Fruit fly (Drosophila melanogaster) whole organism, pupa: Measurements from ENCODE around the gene CG15347.

Experiments used
- CG10348 ChIP-seq: fragments of 200-800 bp; sonication (Bioruptor generic); IDR thresholded peaks from 2 replicates; pipeline ENCODE4 v1.3.6; 2022; ENCODE audit warnings: missing biosample characterization, missing genetic modification characterization
- CG12605 ChIP-seq: fragments of 200-800 bp; sonication (Bioruptor generic); IDR thresholded peaks from 2 replicates; pipeline ENCODE4 v1.3.6; 2022; ENCODE audit warnings: missing biosample characterization, missing genetic modification characterization
- CG13204 ChIP-seq: fragments of 200-800 bp; sonication (Bioruptor generic); optimal IDR thresholded peaks from 2 replicates; lab custom pipeline; 2018; ENCODE audit warnings: missing biosample characterization, mild to moderate bottlenecking, missing genetic modification characterization, moderate library complexity
- CG14655 ChIP-seq: fragments of 200-800 bp; sonication (Bioruptor generic); optimal IDR thresholded peaks from 3 replicates; lab custom pipeline; 2017; ENCODE audit warnings: mild to moderate bottlenecking, missing biosample characterization, missing genetic modification reagents, missing genetic modification characterization
- CG15710 ChIP-seq: fragments of 200-800 bp; sonication (Bioruptor generic); optimal IDR thresholded peaks from 2 replicates; lab custom pipeline; 2018; ENCODE audit warnings: missing biosample characterization, mild to moderate bottlenecking, missing genetic modification characterization, moderate library complexity
- CG17806 ChIP-seq: fragments of 200-800 bp; sonication (Bioruptor generic); optimal IDR thresholded peaks from 2 replicates; lab custom pipeline; 2018; ENCODE audit warnings: missing biosample characterization, mild to moderate bottlenecking, missing genetic modification characterization, moderate library complexity
- CG32121 ChIP-seq: fragments of 200-800 bp; sonication (Bioruptor generic); IDR thresholded peaks from 2 replicates; pipeline ENCODE4 v1.3.6; 2022; ENCODE audit warnings: missing biosample characterization, missing genetic modification characterization
- CG34367 ChIP-seq: fragments of 200-800 bp; sonication (Bioruptor generic); optimal IDR thresholded peaks from 2 replicates; lab custom pipeline; 2018; ENCODE audit warnings: missing biosample characterization, mild to moderate bottlenecking, missing genetic modification characterization
- CG4496 ChIP-seq: fragments of 200-800 bp; sonication (Bioruptor generic); IDR thresholded peaks from 3 replicates; pipeline ENCODE4 v1.3.6; 2022; ENCODE audit warnings: missing biosample characterization, missing genetic modification characterization
- CG8159 ChIP-seq: fragments of 200-800 bp; sonication (Bioruptor generic); optimal IDR thresholded peaks from 3 replicates; lab custom pipeline; 2018; ENCODE audit warnings: missing biosample characterization, mild to moderate bottlenecking, missing genetic modification characterization, moderate library complexity
- CG8301 ChIP-seq: fragments of 200-800 bp; sonication (Bioruptor generic); optimal IDR thresholded peaks from 2 replicates; lab custom pipeline; 2018; ENCODE audit warnings: missing biosample characterization, mild to moderate bottlenecking, missing genetic modification characterization
- CG9948 ChIP-seq: fragments of 200-800 bp; sonication (Bioruptor generic); optimal IDR thresholded peaks from 2 replicates; lab custom pipeline; 2018; ENCODE audit warnings: missing biosample characterization, mild to moderate bottlenecking, missing genetic modification characterization, moderate library complexity
- D1 ChIP-seq: fragments of 200-800 bp; sonication (Bioruptor generic); optimal IDR thresholded peaks from 2 replicates; lab custom pipeline; 2018; ENCODE audit warnings: missing biosample characterization, mild to moderate bottlenecking, missing genetic modification characterization, moderate library complexity
- EcR ChIP-seq: fragments of 200-800 bp; sonication (Bioruptor generic); optimal IDR thresholded peaks from 3 replicates; lab custom pipeline; 2019; ENCODE audit warnings: missing biosample characterization, missing genetic modification characterization, mild to moderate bottlenecking, moderate library complexity, missing genetic modification reagents
- Ets98B ChIP-seq: fragments of 200-800 bp; sonication (Bioruptor generic); IDR thresholded peaks from 2 replicates; pipeline ENCODE4 v1.3.6; 2022; ENCODE audit warnings: missing biosample characterization, missing genetic modification characterization
- Pif1A ChIP-seq: fragments of 200-800 bp; sonication (Bioruptor generic); optimal IDR thresholded peaks from 3 replicates; lab custom pipeline; 2016; ENCODE audit warnings: missing biosample characterization, missing genetic modification characterization
- Pif1B ChIP-seq: fragments of 200-800 bp; sonication (Bioruptor generic); optimal IDR thresholded peaks from 3 replicates; lab custom pipeline; 2016; ENCODE audit warnings: missing biosample characterization, missing genetic modification characterization
- Snoo ChIP-seq: fragments of 200-800 bp; sonication (Bioruptor generic); optimal IDR thresholded peaks from 3 replicates; lab custom pipeline; 2017; ENCODE audit warnings: missing biosample characterization, mild to moderate bottlenecking, missing genetic modification characterization, inconsistent platforms
- fd96Ca ChIP-seq: fragments of 200-800 bp; sonication (Bioruptor generic); IDR thresholded peaks from 3 replicates; pipeline ENCODE4 v1.3.6; 2022; ENCODE audit warnings: missing biosample characterization, missing genetic modification characterization
- gl ChIP-seq: fragments of 200-800 bp; sonication (Bioruptor generic); optimal IDR thresholded peaks from 2 replicates; lab custom pipeline; 2018; ENCODE audit warnings: missing biosample characterization, mild to moderate bottlenecking, missing genetic modification characterization
- rn ChIP-seq: fragments of 200-800 bp; sonication (Bioruptor generic); IDR thresholded peaks from 2 replicates; pipeline ENCODE4 v1.3.6; 2022; ENCODE audit warnings: missing biosample characterization, missing genetic modification characterization

The CG15347 gene

DNA sequence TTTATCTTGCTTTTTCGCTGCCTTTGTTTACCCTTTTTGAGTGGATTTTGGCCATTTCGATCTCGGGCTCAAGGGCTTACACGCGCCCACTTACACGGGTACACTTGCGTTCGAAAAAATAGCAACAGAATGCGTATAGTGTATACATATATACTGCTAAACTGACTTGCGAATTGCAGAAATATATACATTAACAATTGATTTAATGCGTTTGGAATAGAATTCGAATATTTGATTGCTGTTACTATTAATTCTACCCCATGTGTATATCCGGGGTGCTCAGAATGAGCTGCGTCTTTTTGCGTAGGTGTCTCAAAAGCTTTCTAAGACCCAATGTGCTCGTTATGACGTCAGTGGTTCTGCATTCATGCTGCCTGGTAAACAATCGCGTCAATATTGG lies 32.8 kb upstream of the CG15347 start:
- no peak for TF ChIP-seq CG34367
- no peak for TF ChIP-seq CG12605 (GFP tag; lab: Robert Waterston, UW)
- no peak for TF ChIP-seq Pif1A (GFP tag; lab: Kevin White, UChicago)
- TF ChIP-seq Snoo (tag; lab: Kevin White, UChicago) = no peak
- no peak for TF ChIP-seq CG9948 (tag; lab: Kevin White, UChicago)
- TF ChIP-seq fd96Ca (GFP tag; lab: Robert Waterston, UW) = no peak
- no peak for TF ChIP-seq CG14655 (GFP tag; lab: Kevin White, UChicago)
- no peak for TF ChIP-seq CG8301 (tag; lab: Kevin White, UChicago)
- no peak for TF ChIP-seq CG13204
- TF ChIP-seq CG4496 (GFP tag; lab: Robert Waterston, UW) = no peak
- no peak for TF ChIP-seq CG10348 (GFP tag; lab: Robert Waterston, UW)
- TF ChIP-seq Ets98B (GFP tag; lab: Robert Waterston, UW) = no peak
- TF ChIP-seq D1 = no peak
- no peak for TF ChIP-seq EcR (GFP tag; lab: Kevin White, UChicago)
- no peak for TF ChIP-seq CG15710 (tag; lab: Kevin White, UChicago)
- no peak for TF ChIP-seq CG32121

DNA sequence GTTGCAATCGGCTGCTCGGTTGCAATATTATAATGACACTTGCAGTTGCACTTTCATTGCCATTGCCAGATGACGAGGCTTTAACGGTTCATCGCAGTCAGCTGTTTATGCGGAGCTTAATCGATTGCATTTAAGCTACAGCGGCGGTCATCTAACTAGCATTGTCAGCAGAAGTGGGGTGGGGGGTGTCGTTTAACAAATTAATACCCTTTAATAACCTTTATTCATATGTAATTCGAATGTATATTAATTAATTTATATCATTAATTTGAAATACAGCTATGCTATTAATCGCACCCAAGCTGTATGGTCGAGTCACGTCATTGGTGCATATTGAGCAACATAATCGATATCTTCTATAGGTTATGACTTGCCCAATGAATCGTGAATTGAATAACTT lies 32.2 kb upstream of the CG15347 start:
- peak; percentile 72 for TF ChIP-seq CG8301 (tag; lab: Kevin White, UChicago)
- no peak for TF ChIP-seq D1
- no peak for TF ChIP-seq CG10348 (GFP tag; lab: Robert Waterston, UW)
- TF ChIP-seq CG12605 (GFP tag; lab: Robert Waterston, UW) = peak; percentile 87
- peak; percentile 92 for TF ChIP-seq fd96Ca (GFP tag; lab: Robert Waterston, UW)
- TF ChIP-seq CG4496 (GFP tag; lab: Robert Waterston, UW) = peak; percentile 93
- TF ChIP-seq EcR (GFP tag; lab: Kevin White, UChicago) = no peak
- TF ChIP-seq Pif1B (GFP tag; lab: Kevin White, UChicago) = peak; percentile 78
- peak; percentile 69 for TF ChIP-seq CG9948 (tag; lab: Kevin White, UChicago)
- peak; percentile 73 for TF ChIP-seq Pif1A (GFP tag; lab: Kevin White, UChicago)
- TF ChIP-seq rn = no peak; the same call in 1 of the 2 replicates
- TF ChIP-seq CG8159 = peak; percentile 78
- TF ChIP-seq CG34367 = peak; percentile 65
- TF ChIP-seq CG17806 = peak; percentile 70
- peak; percentile 77 for TF ChIP-seq Snoo (tag; lab: Kevin White, UChicago)
- TF ChIP-seq gl (tag; lab: Kevin White, UChicago) = peak; percentile 36
- peak; percentile 85 for TF ChIP-seq CG32121
- peak; percentile 79 for TF ChIP-seq CG14655 (GFP tag; lab: Kevin White, UChicago)
- TF ChIP-seq CG15710 (tag; lab: Kevin White, UChicago) = peak; percentile 81
- TF ChIP-seq Ets98B (GFP tag; lab: Robert Waterston, UW) = peak; percentile 92
- no peak for TF ChIP-seq CG13204

DNA sequence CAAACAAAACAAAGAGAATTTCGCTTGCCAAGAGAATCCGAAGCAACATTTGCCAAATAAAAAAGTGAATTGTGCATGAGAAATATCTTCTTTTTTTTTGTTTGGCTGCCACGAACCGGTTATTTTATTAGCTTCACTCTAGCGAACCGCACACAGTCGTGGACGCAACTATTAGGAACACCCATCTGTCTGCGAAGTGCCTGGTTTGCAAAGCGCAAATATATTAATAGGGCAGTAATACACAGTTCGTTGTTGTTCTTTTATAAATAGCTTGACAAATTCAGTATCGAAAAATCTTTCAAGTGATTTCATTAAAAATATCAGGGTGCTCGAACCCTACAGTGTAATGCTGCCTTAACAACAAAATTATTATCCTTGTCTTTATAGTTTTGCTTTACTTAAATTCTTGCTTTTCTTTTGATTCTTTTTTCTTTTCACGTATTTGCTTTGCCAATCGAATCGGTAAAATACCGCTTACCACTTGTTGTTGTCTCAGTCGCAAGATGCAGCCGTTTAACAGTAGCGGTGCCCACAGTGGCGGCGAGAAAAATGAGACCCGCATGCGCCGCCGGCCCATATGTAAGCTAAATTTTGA lies 30.9 kb upstream of the CG15347 start:
- TF ChIP-seq CG8301 (tag; lab: Kevin White, UChicago) (peak; percentile 44), EcR (GFP tag; lab: Kevin White, UChicago) (no peak), CG8159 (peak; percentile 30), CG13204 (no peak), CG9948 (tag; lab: Kevin White, UChicago) (peak; percentile 41), CG10348 (GFP tag; lab: Robert Waterston, UW) (no peak), Ets98B (GFP tag; lab: Robert Waterston, UW) (peak; percentile 26; the same call in 1 of the 2 replicates), gl (tag; lab: Kevin White, UChicago) (no peak), CG34367 (peak; percentile 34), CG4496 (GFP tag; lab: Robert Waterston, UW) (no peak; the same call in 2 of the 3 replicates), CG12605 (GFP tag; lab: Robert Waterston, UW) (0 out of 2 replicates have a peak, but pooled peaks have one; percentile 25), Pif1A (GFP tag; lab: Kevin White, UChicago) (peak; percentile 56), CG32121 (0 out of 2 replicates have a peak, but pooled peaks have one; percentile 21), rn (no peak), D1 (no peak), CG17806 (peak; percentile 12), CG15710 (tag; lab: Kevin White, UChicago) (peak; percentile 38), CG14655 (GFP tag; lab: Kevin White, UChicago) (peak; percentile 38), Snoo (tag; lab: Kevin White, UChicago) (peak; percentile 10), fd96Ca (GFP tag; lab: Robert Waterston, UW) (peak; percentile 63), Pif1B (GFP tag; lab: Kevin White, UChicago) (peak; percentile 10)

dm6 chrX:8490976-8491345 lies 30.3 kb upstream of the CG15347 start:
- peak; percentile 13 for TF ChIP-seq CG14655 (GFP tag; lab: Kevin White, UChicago)
- no peak for TF ChIP-seq Pif1A (GFP tag; lab: Kevin White, UChicago)
- no peak for TF ChIP-seq Pif1B (GFP tag; lab: Kevin White, UChicago)
- TF ChIP-seq Ets98B (GFP tag; lab: Robert Waterston, UW) = no peak
- no peak for TF ChIP-seq CG4496 (GFP tag; lab: Robert Waterston, UW)
- peak; percentile 14 for TF ChIP-seq CG9948 (tag; lab: Kevin White, UChicago)
- no peak for TF ChIP-seq fd96Ca (GFP tag; lab: Robert Waterston, UW)
- TF ChIP-seq CG17806 = peak; percentile 23
- peak; percentile 31 for TF ChIP-seq CG8159
- peak; percentile 26 for TF ChIP-seq CG15710 (tag; lab: Kevin White, UChicago)
- TF ChIP-seq CG8301 (tag; lab: Kevin White, UChicago) = peak; percentile 11

- TF ChIP-seq EcR (GFP tag; lab: Kevin White, UChicago) (peak; percentile 52), CG15710 (tag; lab: Kevin White, UChicago) (no peak)
Measured at dm6 chrX:8490291-8490975, 29.7 kb upstream of the CG15347 start.
